Worm (Caenorhabditis elegans) whole organism, early embryonic: ENCODE results near the gene T24A6.20.

Experiments used
- B0310.2 ChIP-seq: sonication (generic microtip); optimal IDR thresholded peaks from 2 replicates; lab custom pipeline; 2016; ENCODE audit warnings: mild to moderate bottlenecking, missing genetic modification characterization, missing compliant biosample characterization
- F13C5.2 ChIP-seq: sonication (generic microtip); optimal IDR thresholded peaks from 2 replicates; lab custom pipeline; 2017; ENCODE audit warnings: mild to moderate bottlenecking, missing genetic modification characterization, inconsistent platforms, missing compliant biosample characterization
- aly-1 ChIP-seq: sonication (generic microtip); optimal IDR thresholded peaks from 2 replicates; lab custom pipeline; 2016; ENCODE audit warnings: missing genetic modification characterization, missing compliant biosample characterization
- ama-1 ChIP-seq: fragments of 150-350 bp; optimal IDR thresholded peaks from 2 replicates; lab custom pipeline; 2014
- ceh-13 ChIP-seq: fragments of 200-800 bp; sonication (Bioruptor generic); optimal IDR thresholded peaks from 2 replicates; lab custom pipeline; 2018; ENCODE audit warnings: mild to moderate bottlenecking, missing genetic modification characterization, missing compliant biosample characterization
- ceh-36 ChIP-seq: sonication (generic microtip); optimal IDR thresholded peaks from 2 replicates; lab custom pipeline; 2016; ENCODE audit warnings: missing genetic modification characterization, inconsistent platforms, missing compliant biosample characterization
- ets-7 ChIP-seq: sonication (generic microtip); optimal IDR thresholded peaks from 2 replicates; lab custom pipeline; 2016; ENCODE audit warnings: missing genotype, missing genetic modification characterization, missing compliant biosample characterization
- flt-1 ChIP-seq: fragments of 200-800 bp; sonication (Bioruptor generic); IDR thresholded peaks from 2 replicates; pipeline ENCODE4 v1.3.6; 2022; ENCODE audit warnings: missing genetic modification characterization, missing compliant biosample characterization
- hmbx-1 ChIP-seq: sonication (generic microtip); optimal IDR thresholded peaks from 2 replicates; lab custom pipeline; 2016; ENCODE audit warnings: mild to moderate bottlenecking, missing genetic modification characterization, missing compliant biosample characterization
- hmg-4 ChIP-seq: fragments of 200-800 bp; sonication (Bioruptor generic); optimal IDR thresholded peaks from 2 replicates; lab custom pipeline; 2018; ENCODE audit warnings: mild to moderate bottlenecking, missing genetic modification characterization, missing compliant biosample characterization
- hnd-1 ChIP-seq: sonication (generic microtip); optimal IDR thresholded peaks from 2 replicates; lab custom pipeline; 2016; ENCODE audit warnings: missing genetic modification characterization, missing compliant biosample characterization
- pes-1 ChIP-seq: fragments of 200-800 bp; sonication (Bioruptor generic); IDR thresholded peaks from 2 replicates; pipeline ENCODE4 v1.3.6; 2022; ENCODE audit warnings: missing genetic modification reagents, missing genetic modification characterization, missing compliant biosample characterization
- scrt-1 ChIP-seq: fragments of 200-800 bp; sonication (Bioruptor generic); IDR thresholded peaks from 2 replicates; pipeline ENCODE4 v1.3.6; 2022; ENCODE audit warnings: missing genetic modification characterization, missing compliant biosample characterization
- sea-1 ChIP-seq: fragments of 200-800 bp; sonication (Bioruptor generic); conservative IDR thresholded peaks from 2 replicates; pipeline ENCODE4 v1.3.6; 2022; ENCODE audit warnings: missing genetic modification characterization, missing compliant biosample characterization
- tbx-11 ChIP-seq: fragments of 200-800 bp; sonication (Bioruptor generic); IDR thresholded peaks from 2 replicates; pipeline ENCODE4 v1.3.6; 2022; ENCODE audit warnings: missing genetic modification characterization, missing compliant biosample characterization
- tbx-37 ChIP-seq: fragments of 200-800 bp; sonication (Bioruptor generic); conservative IDR thresholded peaks from 2 replicates; pipeline ENCODE4 v1.3.6; 2022; ENCODE audit warnings: missing genetic modification reagents, missing genetic modification characterization, missing compliant biosample characterization
- tra-4 ChIP-seq: sonication (generic microtip); optimal IDR thresholded peaks from 2 replicates; lab custom pipeline; 2017; ENCODE audit warnings: missing genetic modification characterization, missing compliant biosample characterization

The T24A6.20 gene

DNA sequence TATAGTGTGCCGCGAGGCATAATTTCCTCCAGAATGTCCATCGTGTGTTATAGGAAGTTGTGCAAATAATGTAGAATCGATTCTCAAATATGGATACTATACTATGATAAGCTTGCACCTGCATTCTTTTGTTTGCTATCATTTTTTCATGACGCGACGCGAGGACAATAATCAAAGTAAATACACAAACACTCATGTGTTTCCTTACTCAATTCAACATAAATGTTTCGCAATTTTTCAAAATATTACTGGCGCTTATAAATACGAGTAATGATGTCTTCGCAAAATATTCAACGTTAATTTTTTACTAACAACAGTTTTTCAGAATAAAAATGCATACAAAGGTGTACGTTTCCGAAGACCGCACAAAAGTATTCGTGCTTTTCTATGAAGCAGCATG is 29.7 kb upstream of the T24A6.20 start, which contains the start of gene irg-1:
Gene irg-1 (plus strand): TSS at position 326 of the 400 bp plus-strand sequence.
- TF ChIP-seq hmg-4 (GFP tag; lab: Kevin White, UChicago) (no peak), tbx-37 (GFP tag; lab: Robert Waterston, UW) (no peak), B0310.2 (tag; lab: Kevin White, UChicago) (no peak), F13C5.2 (tag; lab: Kevin White, UChicago) (no peak)

DNA sequence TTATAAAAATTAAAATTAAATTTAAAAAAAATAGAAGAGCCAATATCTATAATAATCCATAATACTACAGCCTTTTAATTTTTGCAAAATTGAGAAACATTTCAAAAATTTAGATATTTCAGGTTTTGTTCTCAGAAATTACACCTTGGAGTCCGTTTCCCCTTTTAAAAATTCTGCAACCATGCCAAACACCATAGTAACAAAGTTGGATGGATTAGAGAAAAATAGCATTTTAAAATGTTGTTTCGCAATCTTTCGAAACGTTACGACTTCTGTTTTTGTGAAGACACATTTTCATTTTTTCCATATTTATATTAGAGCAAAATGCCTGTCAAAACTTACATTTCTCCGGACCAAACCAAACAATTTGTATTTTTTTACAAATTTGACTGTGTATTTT is 28.0 kb upstream of the T24A6.20 start, which contains the start of gene T24A6.7:
Gene T24A6.7 (plus strand): TSS at position 301 of the 400 bp plus-strand sequence.
- TF ChIP-seq hmg-4 (GFP tag; lab: Kevin White, UChicago) = no peak
- TF ChIP-seq flt-1 = no peak
- TF ChIP-seq hnd-1 (tag; lab: Kevin White, UChicago) = no peak
- TF ChIP-seq ets-7 (tag; lab: Kevin White, UChicago) = no peak
- TF ChIP-seq ceh-13 (GFP tag; lab: Kevin White, UChicago) = no peak

ce11 chrV:3526882-3527281 is 26.1 kb upstream of the T24A6.20 start, which contains the start of gene str-260:
Gene str-260, plus strand, starts transcription at chrV:3527182.
- TF ChIP-seq flt-1 (no peak), ceh-36 (no peak), ets-7 (tag; lab: Kevin White, UChicago) (no peak), pes-1 (GFP tag; lab: Robert Waterston, UW) (no peak), aly-1 (tag; lab: Kevin White, UChicago) (no peak), ceh-13 (GFP tag; lab: Kevin White, UChicago) (no peak), hnd-1 (tag; lab: Kevin White, UChicago) (no peak), tbx-37 (GFP tag; lab: Robert Waterston, UW) (no peak), hmg-4 (GFP tag; lab: Kevin White, UChicago) (no peak), sea-1 (GFP tag; lab: Robert Waterston, UW) (no peak), tbx-11 (GFP tag; lab: Robert Waterston, UW) (no peak), B0310.2 (tag; lab: Kevin White, UChicago) (no peak), ama-1 (lab: Kevin White, UChicago) (no peak), tra-4 (tag; lab: Kevin White, UChicago) (no peak)

ce11 chrV:3530403-3530802 is 22.5 kb upstream of the T24A6.20 start, which contains the start of gene srbc-66:
Gene srbc-66, plus strand, starts transcription at chrV:3530703.
- TF ChIP-seq sea-1 (GFP tag; lab: Robert Waterston, UW) = no peak
- no peak for TF ChIP-seq pes-1 (GFP tag; lab: Robert Waterston, UW)
- TF ChIP-seq ceh-36 = no peak
- TF ChIP-seq scrt-1 (GFP tag; lab: Robert Waterston, UW) = no peak
- no peak for TF ChIP-seq hnd-1 (tag; lab: Kevin White, UChicago)
- TF ChIP-seq F13C5.2 (tag; lab: Kevin White, UChicago) = no peak
- no peak for TF ChIP-seq ama-1 (lab: Kevin White, UChicago)
- TF ChIP-seq hmg-4 (GFP tag; lab: Kevin White, UChicago) = no peak
- TF ChIP-seq tbx-11 (GFP tag; lab: Robert Waterston, UW) = no peak
- no peak for TF ChIP-seq hmbx-1
- no peak for TF ChIP-seq ceh-13 (GFP tag; lab: Kevin White, UChicago)
- no peak for TF ChIP-seq B0310.2 (tag; lab: Kevin White, UChicago)
- TF ChIP-seq tbx-37 (GFP tag; lab: Robert Waterston, UW) = no peak
- no peak for TF ChIP-seq ets-7 (tag; lab: Kevin White, UChicago)

DNA sequence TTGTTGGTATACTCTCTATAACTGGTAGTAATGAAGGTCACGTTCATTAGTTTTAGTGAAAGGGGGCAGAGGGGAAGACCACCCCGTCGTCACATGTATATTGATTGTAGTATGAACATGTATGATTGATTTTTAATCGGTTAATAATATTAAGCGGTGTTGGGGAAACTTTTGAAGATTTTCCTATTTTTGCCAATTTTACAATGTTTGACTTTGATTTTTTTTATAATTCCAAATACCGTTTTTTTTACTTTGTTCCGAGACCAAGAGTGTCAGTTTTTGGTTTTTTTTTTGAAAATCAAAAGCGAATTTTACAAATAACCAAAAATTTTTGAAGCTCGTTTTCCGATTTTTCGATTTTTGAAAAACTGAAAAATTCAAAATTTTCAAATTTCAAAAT is 17.7 kb upstream of the T24A6.20 start, which contains the start of gene nhr-221:
Gene nhr-221 (minus strand): TSS at position 101 of the 400 bp plus-strand sequence.
- no peak for TF ChIP-seq pes-1 (GFP tag; lab: Robert Waterston, UW)
- TF ChIP-seq ets-7 (tag; lab: Kevin White, UChicago) = no peak
- TF ChIP-seq B0310.2 (tag; lab: Kevin White, UChicago) = no peak
- TF ChIP-seq sea-1 (GFP tag; lab: Robert Waterston, UW) = no peak
- no peak for TF ChIP-seq hmbx-1
- TF ChIP-seq ama-1 (lab: Kevin White, UChicago) = no peak
- TF ChIP-seq ceh-13 (GFP tag; lab: Kevin White, UChicago) = no peak
- no peak for TF ChIP-seq F13C5.2 (tag; lab: Kevin White, UChicago)
- no peak for TF ChIP-seq tra-4 (tag; lab: Kevin White, UChicago)
- TF ChIP-seq ceh-36 = no peak
- TF ChIP-seq aly-1 (tag; lab: Kevin White, UChicago) = no peak
- TF ChIP-seq tbx-11 (GFP tag; lab: Robert Waterston, UW) = no peak
- no peak for TF ChIP-seq hmg-4 (GFP tag; lab: Kevin White, UChicago)
- TF ChIP-seq hnd-1 (tag; lab: Kevin White, UChicago) = no peak
- TF ChIP-seq scrt-1 (GFP tag; lab: Robert Waterston, UW) = no peak
- TF ChIP-seq tbx-37 (GFP tag; lab: Robert Waterston, UW) = no peak
- TF ChIP-seq flt-1 = no peak

DNA sequence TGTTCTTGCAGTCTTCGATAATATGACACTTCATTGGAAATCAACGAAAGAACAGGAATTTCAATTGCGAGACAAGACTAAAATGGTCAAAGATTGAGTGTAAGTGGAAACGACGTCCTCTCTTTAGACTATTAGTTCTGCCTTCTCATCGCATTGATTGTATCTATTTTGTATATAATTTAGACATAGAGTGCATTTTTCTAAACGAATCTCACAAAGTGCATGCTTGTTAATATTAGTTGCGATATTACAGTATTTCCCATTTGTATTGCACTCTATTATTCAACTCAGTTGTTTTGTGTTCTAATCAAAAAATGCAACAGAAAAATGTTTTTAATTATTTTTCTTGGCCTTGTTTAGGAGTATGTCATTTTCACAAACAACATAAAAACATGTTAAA is 14.6 kb upstream of the T24A6.20 start, which contains the start of gene nhr-93:
Gene nhr-93 (minus strand): TSS at position 101 of the 400 bp plus-strand sequence.
- no peak for TF ChIP-seq aly-1 (tag; lab: Kevin White, UChicago)
- no peak for TF ChIP-seq sea-1 (GFP tag; lab: Robert Waterston, UW)

- no peak for TF ChIP-seq hmg-4 (GFP tag; lab: Kevin White, UChicago)
- no peak for TF ChIP-seq ama-1 (lab: Kevin White, UChicago)
- TF ChIP-seq ceh-13 (GFP tag; lab: Kevin White, UChicago) = no peak
- no peak for TF ChIP-seq hnd-1 (tag; lab: Kevin White, UChicago)
- no peak for TF ChIP-seq ets-7 (tag; lab: Kevin White, UChicago)
- no peak for TF ChIP-seq B0310.2 (tag; lab: Kevin White, UChicago)
- no peak for TF ChIP-seq aly-1 (tag; lab: Kevin White, UChicago)
- no peak for TF ChIP-seq F13C5.2 (tag; lab: Kevin White, UChicago)
- TF ChIP-seq tbx-11 (GFP tag; lab: Robert Waterston, UW) = no peak
- no peak for TF ChIP-seq scrt-1 (GFP tag; lab: Robert Waterston, UW)
- no peak for TF ChIP-seq tra-4 (tag; lab: Kevin White, UChicago)
- no peak for TF ChIP-seq flt-1
- no peak for TF ChIP-seq tbx-37 (GFP tag; lab: Robert Waterston, UW)
- no peak for TF ChIP-seq ceh-36
Measured at ce11 chrV:3541117-3541516, 11.8 kb upstream of the T24A6.20 start, which contains the start of gene srbc-67. Gene srbc-67, minus strand, starts transcription at chrV:3541217.
